Worm (Caenorhabditis elegans): ENCODE data around the gene lst-2.

The lst-2 gene

ce11 chrX:4383316-4383936, at the start of gene lst-2:
Gene lst-2, minus strand, starts transcription at chrX:4383366.
- TF ChIP-seq fkh-10 (GFP tag; optimal IDR thresholded peaks at IDR 0.05) (no peak), nhr-12 (tag; optimal IDR thresholded peaks at IDR 0.05) (no peak)

ce11 chrX:4429364-4429763, 46.2 kb upstream of the lst-2 start:
- TF ChIP-seq ztf-11 (tag; optimal IDR thresholded peaks at IDR 0.05) (no peak), daf-12 (tag; optimal IDR thresholded peaks at IDR 0.05) (no peak), nfya-1 (tag; optimal IDR thresholded peaks at IDR 0.05; ENCODE audit: insufficient read depth) (no peak), tbx-2 (tag; optimal IDR thresholded peaks at IDR 0.05) (no peak), nhr-28 (tag; optimal IDR thresholded peaks at IDR 0.05) (no peak), zag-1 (tag; optimal IDR thresholded peaks at IDR 0.05) (no peak)

- TF ChIP-seq ama-1 (optimal IDR thresholded peaks at IDR 0.05) (no peak), nhr-23 (tag; optimal IDR thresholded peaks at IDR 0.05) (no peak), daf-12 (tag; optimal IDR thresholded peaks at IDR 0.05) (no peak), nhr-77 (tag; optimal IDR thresholded peaks at IDR 0.05) (no peak), lin-15B (tag; optimal IDR thresholded peaks at IDR 0.05) (no peak), ceh-28 (tag; optimal IDR thresholded peaks at IDR 0.05) (no peak), aly-2 (tag; optimal IDR thresholded peaks at IDR 0.05) (no peak), skn-1 (tag; optimal IDR thresholded peaks at IDR 0.05) (no peak), unc-62 (GFP tag; optimal IDR thresholded peaks at IDR 0.05) (no peak), nhr-43 (tag; optimal IDR thresholded peaks at IDR 0.05; ENCODE audit: poor library complexity, severe bottlenecking) (no peak), snpc-4 (tag; optimal IDR thresholded peaks at IDR 0.05) (no peak), nhr-76 (tag; optimal IDR thresholded peaks at IDR 0.05) (no peak), mdl-1 (tag; optimal IDR thresholded peaks at IDR 0.05) (no peak), nhr-237 (tag; optimal IDR thresholded peaks at IDR 0.05) (no peak), zag-1 (tag; optimal IDR thresholded peaks at IDR 0.05) (no peak), elt-1 (tag; optimal IDR thresholded peaks at IDR 0.05) (no peak), egl-5 (tag; optimal IDR thresholded peaks at IDR 0.05) (no peak), elt-2 (tag; optimal IDR thresholded peaks at IDR 0.05) (no peak)
These were observed 44.2 kb upstream of the lst-2 start for ce11 chrX:4427387-4427786.

- TF ChIP-seq jun-1 (tag; optimal IDR thresholded peaks at IDR 0.05) (no peak), ama-1 (optimal IDR thresholded peaks at IDR 0.05) (no peak), nhr-76 (tag; optimal IDR thresholded peaks at IDR 0.05) (no peak), nhr-43 (tag; optimal IDR thresholded peaks at IDR 0.05; ENCODE audit: poor library complexity, severe bottlenecking) (no peak), fos-1 (tag; optimal IDR thresholded peaks at IDR 0.05) (no peak), pqm-1 (tag; optimal IDR thresholded peaks at IDR 0.05) (no peak), unc-62 (GFP tag; optimal IDR thresholded peaks at IDR 0.05) (no peak), ztf-11 (tag; optimal IDR thresholded peaks at IDR 0.05) (no peak), nhr-23 (tag; optimal IDR thresholded peaks at IDR 0.05) (no peak), elt-3 (tag; optimal IDR thresholded peaks at IDR 0.05) (no peak), skn-1 (tag; optimal IDR thresholded peaks at IDR 0.05) (no peak), tbx-2 (tag; optimal IDR thresholded peaks at IDR 0.05) (no peak), nhr-67 (tag; optimal IDR thresholded peaks at IDR 0.05) (no peak), nfya-1 (tag; optimal IDR thresholded peaks at IDR 0.05; ENCODE audit: insufficient read depth) (no peak), nhr-28 (tag; optimal IDR thresholded peaks at IDR 0.05) (no peak), ZK546.5 (tag; optimal IDR thresholded peaks at IDR 0.05) (no peak), ceh-82 (tag; optimal IDR thresholded peaks at IDR 0.05) (no peak), elt-1 (tag; optimal IDR thresholded peaks at IDR 0.05) (no peak), elt-2 (tag; optimal IDR thresholded peaks at IDR 0.05) (no peak), egl-27 (tag; optimal IDR thresholded peaks at IDR 0.05) (no peak)
These were observed 43.3 kb upstream of the lst-2 start for ce11 chrX:4426496-4426895.

- peak; percentile 33 for TF ChIP-seq fkh-10 (GFP tag; optimal IDR thresholded peaks at IDR 0.05)
- TF ChIP-seq skn-1 (tag; optimal IDR thresholded peaks at IDR 0.05) = no peak
- TF ChIP-seq lin-15B (tag; optimal IDR thresholded peaks at IDR 0.05) = no peak
These were observed 41.1 kb upstream of the lst-2 start for ce11 chrX:4424254-4424653.

ce11 chrX:4418751-4419150, 35.6 kb upstream of the lst-2 start, which contains the start of gene dop-1:
Gene dop-1, minus strand, starts transcription at chrX:4418851.
- no peak for TF ChIP-seq nhr-76 (tag; optimal IDR thresholded peaks at IDR 0.05)
- no peak for TF ChIP-seq skn-1 (tag; optimal IDR thresholded peaks at IDR 0.05)
- no peak for TF ChIP-seq nhr-23 (tag; optimal IDR thresholded peaks at IDR 0.05)
- no peak for TF ChIP-seq lsy-12 (tag; optimal IDR thresholded peaks at IDR 0.05)
- no peak for TF ChIP-seq nhr-77 (tag; optimal IDR thresholded peaks at IDR 0.05)
- no peak for TF ChIP-seq mml-1 (tag; optimal IDR thresholded peaks at IDR 0.05)
- TF ChIP-seq elt-1 (tag; optimal IDR thresholded peaks at IDR 0.05) = no peak
- no peak for TF ChIP-seq ztf-11 (tag; optimal IDR thresholded peaks at IDR 0.05)
- no peak for TF ChIP-seq ceh-16 (tag; optimal IDR thresholded peaks at IDR 0.05)
- TF ChIP-seq ama-1 (optimal IDR thresholded peaks at IDR 0.05) = no peak
- no peak for TF ChIP-seq nhr-25 (tag; optimal IDR thresholded peaks at IDR 0.05)
- TF ChIP-seq ZK546.5 (tag; optimal IDR thresholded peaks at IDR 0.05) = no peak
- no peak for TF ChIP-seq daf-12 (tag; optimal IDR thresholded peaks at IDR 0.05)
- TF ChIP-seq elt-2 (tag; optimal IDR thresholded peaks at IDR 0.05) = no peak
- TF ChIP-seq eor-1 (tag; optimal IDR thresholded peaks at IDR 0.05) = no peak
- no peak for TF ChIP-seq nhr-11 (tag; optimal IDR thresholded peaks at IDR 0.05)
- no peak for TF ChIP-seq fkh-2 (tag; optimal IDR thresholded peaks at IDR 0.05)
- no peak for TF ChIP-seq jun-1 (tag; optimal IDR thresholded peaks at IDR 0.05)
- TF ChIP-seq nhr-237 (tag; optimal IDR thresholded peaks at IDR 0.05) = no peak
- no peak for TF ChIP-seq ztf-4 (tag; optimal IDR thresholded peaks at IDR 0.05)
